Worm (Caenorhabditis elegans): ENCODE data around the gene dnj-24.
A peak's percentile ranks its signal among the peaks of the same experiment; 100 is the strongest.

Gene dnj-24

DNA sequence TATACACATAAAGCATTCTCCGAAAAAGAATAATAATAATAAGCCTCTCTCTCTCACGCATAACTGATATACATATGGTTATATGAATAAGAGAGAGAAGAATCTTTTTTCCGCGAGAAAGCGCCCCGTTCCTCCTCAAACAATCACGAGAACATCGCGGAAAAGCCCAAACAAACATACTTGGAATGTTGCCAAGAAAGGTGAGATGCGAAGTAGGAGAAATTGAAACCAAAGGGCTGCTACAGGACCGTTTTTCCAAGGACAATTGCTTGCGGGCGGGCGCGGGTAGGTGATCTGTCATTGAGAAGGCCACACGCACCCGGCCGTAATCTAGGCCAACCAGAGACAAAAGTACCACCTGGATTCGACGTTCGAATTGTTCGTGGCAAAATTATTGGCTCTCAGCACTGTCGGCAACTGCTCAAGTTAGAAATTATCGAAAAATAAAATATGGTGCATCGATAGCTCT, at the start of gene dnj-24:
dnj-24 (minus strand) TSS at position 419 of the 469 bp plus-strand sequence.
- TF ChIP-seq mes-2 (tag; optimal IDR thresholded peaks at IDR 0.05; ENCODE audit: poor library complexity, severe bottlenecking) (no peak), ceh-32 (tag; optimal IDR thresholded peaks at IDR 0.05; ENCODE audit: poor library complexity) (no peak), unc-39 (tag; optimal IDR thresholded peaks at IDR 0.05) (no peak), hlh-30 (tag; optimal IDR thresholded peaks at IDR 0.05; ENCODE audit: insufficient read depth) (peak; percentile 36), aha-1 (tag) (peak; percentile 12), dmd-8 (GFP tag; IDR thresholded peaks at IDR 0.05) (0 out of 2 replicates have a peak, but pooled peaks have one; percentile 38), jun-1 (tag; optimal IDR thresholded peaks at IDR 0.05) (no peak), pha-4 (GFP tag; IDR thresholded peaks at IDR 0.05) (no peak), pha-4 (tag; optimal IDR thresholded peaks at IDR 0.05) (no peak), tra-1 (GFP tag; IDR thresholded peaks at IDR 0.05) (no peak), mxl-2 (GFP tag; conservative IDR thresholded peaks at IDR 0.05) (no peak), hlh-11 (tag; optimal IDR thresholded peaks at IDR 0.05) (peak; percentile 31), dpl-1 (GFP tag; optimal IDR thresholded peaks at IDR 0.05) (no peak), dmd-9 (GFP tag; IDR thresholded peaks at IDR 0.05) (no peak), zag-1 (tag; optimal IDR thresholded peaks at IDR 0.05) (no peak), nhr-28 (tag; optimal IDR thresholded peaks at IDR 0.05) (peak; percentile 1), hmg-1.1 (GFP tag; IDR thresholded peaks at IDR 0.05) (no peak), mdt-29 (GFP tag; IDR thresholded peaks at IDR 0.05) (no peak), gei-8 (GFP tag; optimal IDR thresholded peaks at IDR 0.05) (no peak), Y75B8A.6 (GFP tag; IDR thresholded peaks at IDR 0.05) (no peak), aly-2 (tag; optimal IDR thresholded peaks at IDR 0.05) (no peak), dmd-6 (GFP tag; IDR thresholded peaks at IDR 0.05) (no peak), nhr-42 (GFP tag; IDR thresholded peaks at IDR 0.05) (0 out of 2 replicates have a peak, but pooled peaks have one; percentile 23)

- TF ChIP-seq lin-38 (GFP tag; IDR thresholded peaks at IDR 0.05) (no peak), mxl-3 (GFP tag; optimal IDR thresholded peaks at IDR 0.05) (peak; percentile 58), hlh-11 (tag; optimal IDR thresholded peaks at IDR 0.05) (peak; percentile 72), lin-39 (tag; optimal IDR thresholded peaks at IDR 0.05) (no peak), daf-19 (GFP tag; conservative IDR thresholded peaks at IDR 0.05) (no peak), aha-1 (tag) (peak; percentile 38), mdl-1 (tag; optimal IDR thresholded peaks at IDR 0.05) (peak in 1 of 2 experiments; percentile 74), T26A8.4 (GFP tag; IDR thresholded peaks at IDR 0.05) (0 out of 2 replicates have a peak, but pooled peaks have one; percentile 48), hif-1 (tag; optimal IDR thresholded peaks at IDR 0.05) (no peak), nhr-28 (tag; optimal IDR thresholded peaks at IDR 0.05) (peak; percentile 42), dpl-1 (GFP tag; optimal IDR thresholded peaks at IDR 0.05) (peak; percentile 9), nhr-48 (tag; optimal IDR thresholded peaks at IDR 0.05) (peak; percentile 74), spr-1 (tag; optimal IDR thresholded peaks at IDR 0.05) (no peak), lin-1 (GFP tag; IDR thresholded peaks at IDR 0.05) (0 out of 2 replicates have a peak, but pooled peaks have one; percentile 51)
Measured at ce11 chrIII:5472693-5473092, 48.8 kb upstream of the dnj-24 start.

- TF ChIP-seq lin-29 (GFP tag; IDR thresholded peaks at IDR 0.05) (no peak), R02D3.7 (tag; optimal IDR thresholded peaks at IDR 0.05) (no peak), nhr-10 (tag; optimal IDR thresholded peaks at IDR 0.05) (no peak), lin-13 (GFP tag; optimal IDR thresholded peaks at IDR 0.05) (no peak), skn-1 (tag; optimal IDR thresholded peaks at IDR 0.05) (no peak), dve-1 (tag; optimal IDR thresholded peaks at IDR 0.05; ENCODE audit: insufficient read depth) (no peak), nhr-11 (tag; optimal IDR thresholded peaks at IDR 0.05) (no peak), Y105C5A.15 (GFP tag; IDR thresholded peaks at IDR 0.05) (no peak), aly-2 (tag; optimal IDR thresholded peaks at IDR 0.05) (no peak), ceh-20 (GFP tag; IDR thresholded peaks at IDR 0.05) (no peak), F10B5.3 (tag; optimal IDR thresholded peaks at IDR 0.05) (no peak)
Measured at ce11 chrIII:5469090-5469489, 45.2 kb upstream of the dnj-24 start.

Data from whole organism, L4 larva.